Worm (Caenorhabditis elegans): ENCODE data around the gene rpl-39.

rpl-39 gene

DNA sequence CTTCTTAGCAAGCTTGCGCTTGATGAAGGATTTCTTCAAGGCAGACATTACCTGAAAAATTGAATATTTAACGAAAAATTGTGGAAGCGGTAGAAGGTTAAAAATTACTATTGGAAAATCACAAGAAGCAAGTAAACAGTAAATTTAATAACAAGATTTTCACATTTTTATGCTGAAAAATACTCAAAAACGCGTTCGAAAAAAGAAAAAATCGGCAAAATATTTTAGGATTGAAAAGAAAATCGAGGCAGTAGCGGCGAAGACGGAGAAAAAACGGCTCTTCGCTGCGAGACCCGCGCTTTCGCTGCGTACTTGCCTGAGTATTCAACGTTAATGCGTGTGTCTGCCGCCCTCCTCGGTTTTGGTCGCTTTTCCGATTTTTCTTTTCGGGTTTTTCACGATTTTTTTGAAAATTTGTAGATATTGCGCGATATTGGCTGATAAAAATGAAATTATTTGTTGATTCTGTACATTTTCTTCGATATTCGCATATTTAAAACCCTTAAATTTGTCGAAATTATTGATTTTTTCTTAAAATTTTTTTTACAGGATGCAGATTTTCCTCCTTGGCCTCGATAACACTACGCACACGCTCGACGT lies at the start of gene rpl-39, which contains the start of gene rps-30:
Gene rpl-39 (minus strand): TSS at position 51 of the 600 bp plus-strand sequence.
Gene rps-30 (plus strand): TSS at position 550 of the 600 bp plus-strand sequence.
- peak in 1 of 2 experiments; percentile 22 for TF ChIP-seq let-607 (tag; optimal IDR thresholded peaks at IDR 0.05)
- no peak for TF ChIP-seq T26A5.8 (tag; optimal IDR thresholded peaks at IDR 0.05)
- TF ChIP-seq unc-62 (GFP tag; optimal IDR thresholded peaks at IDR 0.05): peak; percentile 22
- TF ChIP-seq aptf-2 (GFP tag; conservative IDR thresholded peaks at IDR 0.05): no peak
- TF ChIP-seq ceh-27 (GFP tag; optimal IDR thresholded peaks at IDR 0.05): peak; percentile 59
- peak; percentile 51; the same call in 1 of the 2 replicates for TF ChIP-seq zfh-2 (GFP tag; conservative IDR thresholded peaks at IDR 0.05)
- peak; percentile 62 for TF ChIP-seq nhr-80 (tag; optimal IDR thresholded peaks at IDR 0.05)
- peak; percentile 42; the same call in 1 of the 2 replicates for TF ChIP-seq ekl-4 (GFP tag; IDR thresholded peaks at IDR 0.05)
- peak; percentile 42 for TF ChIP-seq ceh-100 (GFP tag; IDR thresholded peaks at IDR 0.05)
- TF ChIP-seq F23B12.7 (tag; optimal IDR thresholded peaks at IDR 0.05; ENCODE audit: insufficient read depth): peak; percentile 90
- TF ChIP-seq pbrm-1 (GFP tag; IDR thresholded peaks at IDR 0.05): peak; percentile 83
- peak; percentile 24 for TF ChIP-seq efl-1 (GFP tag; optimal IDR thresholded peaks at IDR 0.05)
- 0 out of 2 replicates have a peak, but pooled peaks have one; percentile 27 for TF ChIP-seq attf-3 (GFP tag; conservative IDR thresholded peaks at IDR 0.05)
- TF ChIP-seq snpc-4 (GFP tag; optimal IDR thresholded peaks at IDR 0.05): peak; percentile 28
- TF ChIP-seq snpc-4 (tag; optimal IDR thresholded peaks at IDR 0.05): peak in 3 of 4 experiments; percentile 47 to 73 (median 53)
- TF ChIP-seq pha-4 (tag; optimal IDR thresholded peaks at IDR 0.05): peak; percentile 29
- no peak for TF ChIP-seq gei-17 (GFP tag; optimal IDR thresholded peaks at IDR 0.05)
- no peak for TF ChIP-seq B0035.1 (tag; optimal IDR thresholded peaks at IDR 0.05)
- no peak for TF ChIP-seq ztf-22 (GFP tag; optimal IDR thresholded peaks at IDR 0.05)
- peak; percentile 96 for TF ChIP-seq F33H1.4 (GFP tag; IDR thresholded peaks at IDR 0.05)
- TF ChIP-seq F49E8.2 (tag; optimal IDR thresholded peaks at IDR 0.05; ENCODE audit: insufficient read depth): peak; percentile 40
- TF ChIP-seq xnd-1 (tag; optimal IDR thresholded peaks at IDR 0.05): no peak
- peak; percentile 24; the same call in 1 of the 2 replicates for TF ChIP-seq cebp-1 (GFP tag; IDR thresholded peaks at IDR 0.05)
- peak; percentile 67 for TF ChIP-seq cebp-1 (tag; optimal IDR thresholded peaks at IDR 0.05)
- TF ChIP-seq egrh-3 (GFP tag; IDR thresholded peaks at IDR 0.05): peak; percentile 34; the same call in 1 of the 2 replicates
- TF ChIP-seq tbp1 (GFP tag; optimal IDR thresholded peaks at IDR 0.05): peak; percentile 56
- peak; percentile 4 for TF ChIP-seq athp-1 (tag; optimal IDR thresholded peaks at IDR 0.05)
- TF ChIP-seq madf-6 (GFP tag; IDR thresholded peaks at IDR 0.05): peak; percentile 46; the same call in 1 of the 2 replicates
- TF ChIP-seq aptf-3 (GFP tag; IDR thresholded peaks at IDR 0.05): no peak
- TF ChIP-seq madf-3 (GFP tag; IDR thresholded peaks at IDR 0.05): peak; percentile 79; the same call in 1 of the 2 replicates
- peak; percentile 23 for TF ChIP-seq somi-1 (GFP tag; optimal IDR thresholded peaks at IDR 0.05)
- TF ChIP-seq snpc-1.1 (tag; optimal IDR thresholded peaks at IDR 0.05; ENCODE audit: insufficient read depth): peak; percentile 29
- no peak for TF ChIP-seq him-1 (tag; optimal IDR thresholded peaks at IDR 0.05)
- peak; percentile 56 for TF ChIP-seq tlf-1 (GFP tag; optimal IDR thresholded peaks at IDR 0.05)
- peak; percentile 80 for TF ChIP-seq mcd-1 (GFP tag; IDR thresholded peaks at IDR 0.05)
- no peak for TF ChIP-seq fkh-3 (tag; optimal IDR thresholded peaks at IDR 0.05)
- TF ChIP-seq rec-8 (tag; optimal IDR thresholded peaks at IDR 0.05): no peak
- peak; percentile 33 for TF ChIP-seq lsl-1 (GFP tag; optimal IDR thresholded peaks at IDR 0.05)
- peak; percentile 30 for TF ChIP-seq ztf-26 (tag; optimal IDR thresholded peaks at IDR 0.05)
- peak; percentile 72 for TF ChIP-seq rcor-1 (GFP tag; IDR thresholded peaks at IDR 0.05)
- no peak for TF ChIP-seq nhr-179 (tag; optimal IDR thresholded peaks at IDR 0.05)
- peak; percentile 88 for TF ChIP-seq hmg-1.2 (GFP tag; IDR thresholded peaks at IDR 0.05)
- no peak for TF ChIP-seq nhr-90 (tag; optimal IDR thresholded peaks at IDR 0.05)
- TF ChIP-seq ZK185.1 (tag; optimal IDR thresholded peaks at IDR 0.05; ENCODE audit: poor library complexity, severe bottlenecking): peak; percentile 52
- peak; percentile 43 for TF ChIP-seq madf-10 (tag; optimal IDR thresholded peaks at IDR 0.05)
- TF ChIP-seq Y67H2A.10 (GFP tag; conservative IDR thresholded peaks at IDR 0.05): peak; percentile 53; the same call in 1 of the 2 replicates
